Fruit fly (Drosophila melanogaster): ENCODE measurements around the gene Nedd8.

Nedd8 gene

dm6 chr2L:18957142-18957674, 5.6 kb upstream of the Nedd8 start, which contains the start of gene Bhmt (continued):
- TF ChIP-seq CG16863 (GFP tag; optimal IDR thresholded peaks at IDR 0.05) (no peak), esg (GFP tag; conservative IDR thresholded peaks at IDR 0.05) (0 out of 2 replicates have a peak, but pooled peaks have one; percentile 13), crp (GFP tag; optimal IDR thresholded peaks at IDR 0.05) (peak in 1 of 2 experiments; percentile 77), Hand (GFP tag; optimal IDR thresholded peaks at IDR 0.05) (peak; percentile 52), CG18011 (GFP tag; optimal IDR thresholded peaks at IDR 0.05) (peak; percentile 27), CG3847 (GFP tag; IDR thresholded peaks at IDR 0.05) (peak; percentile 60), toy (GFP tag; IDR thresholded peaks at IDR 0.05) (peak; percentile 40; the same call in 1 of the 2 replicates), Spps (tag; optimal IDR thresholded peaks at IDR 0.05) (no peak), maf-S (GFP tag; optimal IDR thresholded peaks at IDR 0.05) (no peak), Oli (tag; optimal IDR thresholded peaks at IDR 0.05) (peak; percentile 68), unc-4 (GFP tag; IDR thresholded peaks at IDR 0.05; ENCODE audit: partially characterized antibody) (no peak), ERR (GFP tag; optimal IDR thresholded peaks at IDR 0.05) (no peak), Ets65A (GFP tag) (peak; percentile 44), trh (GFP tag; optimal IDR thresholded peaks at IDR 0.05) (no peak), CG17328 (GFP tag; IDR thresholded peaks at IDR 0.05) (peak; percentile 66), CG8765 (GFP tag; IDR thresholded peaks at IDR 0.05) (peak; percentile 11; the same call in 1 of the 2 replicates), CG8290 (GFP tag; optimal IDR thresholded peaks at IDR 0.05) (no peak), CG8290 (tag; optimal IDR thresholded peaks at IDR 0.05) (peak in 1 of 2 experiments; percentile 2), CG13775 (GFP tag; optimal IDR thresholded peaks at IDR 0.05) (peak; percentile 51), CG30431 (GFP tag; optimal IDR thresholded peaks at IDR 0.05) (no peak), CG10274 (GFP tag; optimal IDR thresholded peaks at IDR 0.05) (peak; percentile 6), NC2β (GFP tag; optimal IDR thresholded peaks at IDR 0.05) (no peak), NK7.1 (GFP tag; optimal IDR thresholded peaks at IDR 0.05) (no peak), CG9817 (tag; optimal IDR thresholded peaks at IDR 0.05) (peak; percentile 24), CG34422 (GFP tag; IDR thresholded peaks at IDR 0.05) (0 out of 3 replicates have a peak, but pooled peaks have one; percentile 18), gsb (GFP tag; IDR thresholded peaks at IDR 0.05) (0 out of 2 replicates have a peak, but pooled peaks have one; percentile 57), CG12219 (GFP tag; optimal IDR thresholded peaks at IDR 0.05) (peak; percentile 14), inv (GFP tag; IDR thresholded peaks at IDR 0.05; ENCODE audit: partially characterized antibody) (no peak), repo (GFP tag; optimal IDR thresholded peaks at IDR 0.05) (no peak), CG6791 (GFP tag; IDR thresholded peaks at IDR 0.05; ENCODE audit: partially characterized antibody) (no peak), gro (GFP tag; optimal IDR thresholded peaks at IDR 0.05) (no peak), CG14441 (GFP tag; IDR thresholded peaks at IDR 0.05) (peak; percentile 78), Fer3 (tag; optimal IDR thresholded peaks at IDR 0.05) (peak; percentile 85), bab2 (GFP tag; optimal IDR thresholded peaks at IDR 0.05) (no peak), lola (GFP tag; optimal IDR thresholded peaks at IDR 0.05) (no peak), tll (GFP tag; optimal IDR thresholded peaks at IDR 0.05) (no peak), HLH3B (GFP tag; IDR thresholded peaks at IDR 0.05) (peak; percentile 68), br (optimal IDR thresholded peaks at IDR 0.05) (no peak), sens-2 (GFP tag; IDR thresholded peaks at IDR 0.05) (no peak), wdn (GFP tag; IDR thresholded peaks at IDR 0.05) (peak; percentile 51; the same call in 1 of the 2 replicates), disco-r (GFP tag; optimal IDR thresholded peaks at IDR 0.05) (no peak), ase (GFP tag; IDR thresholded peaks at IDR 0.05) (peak; percentile 25; the same call in 1 of the 3 replicates), E2f2 (GFP tag; IDR thresholded peaks at IDR 0.05) (peak; percentile 34; the same call in 1 of the 2 replicates), stwl (tag; optimal IDR thresholded peaks at IDR 0.05) (no peak), CG3407 (GFP tag; optimal IDR thresholded peaks at IDR 0.05) (peak; percentile 8), CG4730 (GFP tag; IDR thresholded peaks at IDR 0.05) (peak; percentile 42; the same call in 1 of the 2 replicates), CG2202 (tag; optimal IDR thresholded peaks at IDR 0.05) (no peak), odd (GFP tag; optimal IDR thresholded peaks at IDR 0.05) (peak; percentile 60), Atf-2 (GFP tag; optimal IDR thresholded peaks at IDR 0.05) (no peak), Doc3 (GFP tag; IDR thresholded peaks at IDR 0.05; ENCODE audit: partially characterized antibody) (no peak), jumu (GFP tag; optimal IDR thresholded peaks at IDR 0.05) (no peak)

All from whole organism, embryonic.